Worm (Caenorhabditis elegans): Measurements from ENCODE around the gene srj-26.

DNA sequence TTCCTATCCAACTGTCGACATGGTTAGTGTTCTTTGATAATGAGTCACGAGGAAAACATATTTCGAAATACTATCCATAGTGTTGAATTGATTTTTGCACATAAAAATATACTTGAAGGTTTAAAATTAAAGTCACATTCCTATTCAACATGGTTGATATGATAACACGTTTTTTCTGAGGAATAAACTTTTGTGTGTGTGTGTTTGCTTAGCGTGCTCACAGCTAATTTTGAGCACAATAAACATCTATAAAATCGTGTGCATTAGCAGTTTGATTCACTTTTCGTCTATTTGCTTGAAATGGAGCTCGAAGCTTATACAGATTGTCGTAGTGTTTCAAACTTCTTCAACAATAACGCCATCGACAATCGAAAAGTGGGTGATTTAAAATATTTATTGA lies 35.7 kb downstream of the srj-26 start, which contains the start of gene ZK228.10:
- no peak for TF ChIP-seq him-1 (tag; optimal IDR thresholded peaks at IDR 0.05)
- TF ChIP-seq W03F9.2 (tag; optimal IDR thresholded peaks at IDR 0.05): no peak
- TF ChIP-seq dao-5 (tag; optimal IDR thresholded peaks at IDR 0.05): no peak

Measured in whole organism, L4/young adult.